Worm (Caenorhabditis elegans): ENCODE data around the gene efl-2.

Gene efl-2

DNA sequence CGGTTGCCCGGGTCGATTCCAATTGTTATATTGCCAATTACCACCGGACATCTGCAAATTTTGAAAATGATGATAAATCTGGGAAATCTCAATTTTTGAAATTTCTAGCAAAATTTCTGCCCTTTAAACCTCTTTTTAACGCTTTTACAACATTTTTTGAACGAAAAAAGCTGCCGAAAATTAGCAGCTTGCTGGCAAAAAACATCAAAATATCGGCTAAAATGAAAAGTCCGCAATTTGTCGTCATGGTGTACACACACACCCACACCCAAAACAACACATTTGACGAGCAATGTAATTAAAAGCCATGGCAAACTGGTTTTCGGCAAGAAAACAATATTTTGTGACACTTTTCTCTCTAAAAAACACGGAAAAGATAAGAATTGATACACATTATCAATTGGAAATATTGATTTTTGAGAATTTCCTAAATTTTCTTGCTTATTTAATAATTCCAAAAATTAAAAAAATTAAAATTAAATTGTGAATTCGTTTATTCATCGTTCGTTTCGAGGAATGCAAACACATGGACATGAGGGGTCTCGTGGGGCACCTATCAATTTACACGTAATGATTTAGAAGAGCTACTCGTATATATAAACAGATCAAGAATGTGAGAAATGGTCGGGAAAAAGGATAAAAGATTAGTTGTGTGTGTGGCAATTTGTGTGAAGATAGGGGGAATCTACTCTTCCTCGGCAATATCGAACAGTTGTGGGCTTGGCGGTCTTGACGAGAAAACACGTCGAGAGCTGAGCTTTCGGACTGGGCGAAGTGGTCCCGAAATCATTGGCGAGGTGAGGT, 54.9 kb downstream of the efl-2 start, which contains the start of gene pqn-27 (continued):
- TF ChIP-seq akir-1 (GFP tag; optimal IDR thresholded peaks at IDR 0.05) (no peak), egrh-3 (GFP tag; IDR thresholded peaks at IDR 0.05) (no peak), tlf-1 (GFP tag; optimal IDR thresholded peaks at IDR 0.05) (peak; percentile 56), nfya-1 (tag; optimal IDR thresholded peaks at IDR 0.05; ENCODE audit: borderline replicate concordance, insufficient read depth) (no peak), lin-40 (tag; optimal IDR thresholded peaks at IDR 0.05) (peak; percentile 79), repo-1 (tag; optimal IDR thresholded peaks at IDR 0.05) (peak; percentile 91), F39B2.1 (GFP tag; IDR thresholded peaks at IDR 0.05) (no peak), C06A6.2 (GFP tag; conservative IDR thresholded peaks at IDR 0.05) (peak; percentile 55; the same call in 1 of the 2 replicates), Y53G8AR.9 (GFP tag; conservative IDR thresholded peaks at IDR 0.05) (peak; percentile 64; the same call in 1 of the 2 replicates), unc-130 (GFP tag; optimal IDR thresholded peaks at IDR 0.05) (no peak), hmg-20 (GFP tag; IDR thresholded peaks at IDR 0.05) (0 out of 2 replicates have a peak, but pooled peaks have one; percentile 27), ztf-6 (GFP tag; IDR thresholded peaks at IDR 0.05) (no peak), lag-1 (GFP tag; IDR thresholded peaks at IDR 0.05) (no peak), F23B12.7 (tag; optimal IDR thresholded peaks at IDR 0.05; ENCODE audit: insufficient read depth) (peak; percentile 50), ztf-26 (tag; optimal IDR thresholded peaks at IDR 0.05) (peak; percentile 85), snpc-4 (GFP tag; optimal IDR thresholded peaks at IDR 0.05) (no peak), snpc-4 (tag; optimal IDR thresholded peaks at IDR 0.05) (peak in 1 of 4 experiments; percentile 46), dox-1 (GFP tag; IDR thresholded peaks at IDR 0.05) (peak; percentile 46), B0019.2 (GFP tag; conservative IDR thresholded peaks at IDR 0.05) (no peak), T26A5.8 (tag; optimal IDR thresholded peaks at IDR 0.05) (peak; percentile 23), zfh-2 (GFP tag; conservative IDR thresholded peaks at IDR 0.05) (0 out of 2 replicates have a peak, but pooled peaks have one; percentile 18), ceh-91 (GFP tag; IDR thresholded peaks at IDR 0.05) (no peak), ZK185.1 (tag; optimal IDR thresholded peaks at IDR 0.05; ENCODE audit: poor library complexity, severe bottlenecking) (no peak), let-607 (tag; optimal IDR thresholded peaks at IDR 0.05) (no peak), K11D2.4 (GFP tag; IDR thresholded peaks at IDR 0.05) (peak; percentile 40; the same call in 1 of the 2 replicates), lsl-1 (GFP tag; optimal IDR thresholded peaks at IDR 0.05) (peak; percentile 11), ceh-27 (GFP tag; optimal IDR thresholded peaks at IDR 0.05) (no peak), B0336.3 (GFP tag; IDR thresholded peaks at IDR 0.05) (peak; percentile 70; the same call in 1 of the 2 replicates), ztf-22 (GFP tag; optimal IDR thresholded peaks at IDR 0.05) (peak; percentile 65), madf-6 (GFP tag; IDR thresholded peaks at IDR 0.05) (peak; percentile 68), B0035.1 (tag; optimal IDR thresholded peaks at IDR 0.05) (peak; percentile 32), fkh-3 (tag; optimal IDR thresholded peaks at IDR 0.05) (no peak), lin-35 (GFP tag; optimal IDR thresholded peaks at IDR 0.05) (peak in 1 of 3 experiments; percentile 54), attf-5 (GFP tag; optimal IDR thresholded peaks at IDR 0.05) (peak; percentile 44), chd-7 (tag; optimal IDR thresholded peaks at IDR 0.05) (peak; percentile 62), rcor-1 (GFP tag; IDR thresholded peaks at IDR 0.05) (peak; percentile 44; the same call in 1 of the 2 replicates), F33H1.4 (GFP tag; IDR thresholded peaks at IDR 0.05) (no peak), aptf-2 (GFP tag; conservative IDR thresholded peaks at IDR 0.05) (no peak), ztf-3 (GFP tag; optimal IDR thresholded peaks at IDR 0.05) (peak; percentile 39), sptf-2 (GFP tag; optimal IDR thresholded peaks at IDR 0.05) (no peak), cebp-1 (GFP tag; IDR thresholded peaks at IDR 0.05) (no peak), cebp-1 (tag; optimal IDR thresholded peaks at IDR 0.05) (peak; percentile 50), ccch-3 (GFP tag; optimal IDR thresholded peaks at IDR 0.05) (no peak), F49E8.2 (tag; optimal IDR thresholded peaks at IDR 0.05; ENCODE audit: insufficient read depth) (no peak), hmg-1.2 (GFP tag; IDR thresholded peaks at IDR 0.05) (no peak), unc-62 (GFP tag; optimal IDR thresholded peaks at IDR 0.05) (no peak)

Measured in whole organism, young adult.